Fruit fly (Drosophila melanogaster): ENCODE data around the gene Ttc1.

Ttc1 gene

DNA sequence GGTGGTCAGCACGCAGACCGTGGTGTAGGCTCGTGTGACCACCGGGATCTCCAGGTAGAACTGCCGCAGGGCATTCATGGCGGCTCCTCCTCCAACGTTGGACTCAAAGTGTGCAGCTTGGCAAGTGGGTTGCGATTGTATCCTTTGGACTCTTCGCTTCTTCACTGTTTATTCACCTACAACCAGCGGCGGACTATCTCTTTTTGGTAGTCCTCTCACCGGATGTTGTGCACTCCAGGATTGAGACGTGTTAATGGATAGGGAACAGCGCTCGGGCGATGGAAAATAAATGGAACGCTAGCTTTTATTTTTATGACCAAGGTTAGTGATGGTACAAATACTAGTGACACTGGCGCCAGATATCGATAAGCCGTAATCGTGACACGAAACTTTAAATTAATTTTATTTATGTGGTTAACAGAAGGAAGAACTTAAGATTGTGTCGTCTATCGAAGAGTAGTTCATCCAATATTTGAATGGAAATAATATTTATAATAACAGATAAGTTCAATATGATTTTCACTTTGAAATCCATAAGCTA, 41.1 kb upstream of the Ttc1 start, which contains the start of gene Der-2 (continued):
- TF ChIP-seq tgo (GFP tag; IDR thresholded peaks at IDR 0.05) (no peak), CG3995 (GFP tag; optimal IDR thresholded peaks at IDR 0.05) (peak; percentile 30), CG3163 (GFP tag; optimal IDR thresholded peaks at IDR 0.05) (no peak), chn (GFP tag; optimal IDR thresholded peaks at IDR 0.05) (no peak), sug (tag; optimal IDR thresholded peaks at IDR 0.05) (no peak), CG14014 (GFP tag; IDR thresholded peaks at IDR 0.05) (no peak), CG16813 (GFP tag; IDR thresholded peaks at IDR 0.05; ENCODE audit: partially characterized antibody) (peak; percentile 78), CG8765 (GFP tag; IDR thresholded peaks at IDR 0.05) (no peak), Asciz (GFP tag; optimal IDR thresholded peaks at IDR 0.05) (no peak), Hsf (GFP tag; optimal IDR thresholded peaks at IDR 0.05) (no peak), CG34376 (GFP tag; optimal IDR thresholded peaks at IDR 0.05) (no peak), CG18764 (GFP tag; optimal IDR thresholded peaks at IDR 0.05) (no peak), fd96Cb (tag; optimal IDR thresholded peaks at IDR 0.05) (no peak), CG9932 (GFP tag; IDR thresholded peaks at IDR 0.05) (0 out of 2 replicates have a peak, but pooled peaks have one; percentile 3), CG4328 (GFP tag; optimal IDR thresholded peaks at IDR 0.05) (no peak), CG32767 (GFP tag; IDR thresholded peaks at IDR 0.05) (no peak), CG14860 (GFP tag; IDR thresholded peaks at IDR 0.05; ENCODE audit: partially characterized antibody) (peak; percentile 74), Dll (GFP tag; IDR thresholded peaks at IDR 0.05; ENCODE audit: partially characterized antibody) (peak; percentile 94), gem (tag; optimal IDR thresholded peaks at IDR 0.05) (no peak), CG2120 (GFP tag; optimal IDR thresholded peaks at IDR 0.05) (no peak), CG5953 (GFP tag; IDR thresholded peaks at IDR 0.05) (no peak), CG9215 (GFP tag; IDR thresholded peaks at IDR 0.05) (no peak), CG17385 (GFP tag; optimal IDR thresholded peaks at IDR 0.05) (no peak), vnd (GFP tag; IDR thresholded peaks at IDR 0.05; ENCODE audit: partially characterized antibody) (peak; percentile 78), scrt (GFP tag; optimal IDR thresholded peaks at IDR 0.05) (no peak), CG2116 (GFP tag; optimal IDR thresholded peaks at IDR 0.05) (peak; percentile 8), Bdp1 (GFP tag; optimal IDR thresholded peaks at IDR 0.05) (no peak), E2f2 (GFP tag; IDR thresholded peaks at IDR 0.05) (peak; percentile 85), p53 (GFP tag; optimal IDR thresholded peaks at IDR 0.05) (no peak), corto (GFP tag; optimal IDR thresholded peaks at IDR 0.05) (no peak), Deaf1 (tag; optimal IDR thresholded peaks at IDR 0.05) (no peak), CG10462 (GFP tag; optimal IDR thresholded peaks at IDR 0.05) (no peak), oc (tag; optimal IDR thresholded peaks at IDR 0.05) (no peak), Myb (GFP tag; optimal IDR thresholded peaks at IDR 0.05) (no peak), nerfin-2 (GFP tag; IDR thresholded peaks at IDR 0.05; ENCODE audit: partially characterized antibody) (peak; percentile 64), CG42726 (GFP tag; IDR thresholded peaks at IDR 0.05; ENCODE audit: partially characterized antibody) (peak; percentile 86), CTCF (GFP tag; optimal IDR thresholded peaks at IDR 0.05) (peak; percentile 20), CG10654 (GFP tag; optimal IDR thresholded peaks at IDR 0.05) (no peak), CG14965 (GFP tag; optimal IDR thresholded peaks at IDR 0.05; ENCODE audit: borderline replicate concordance) (no peak), bowl (GFP tag; IDR thresholded peaks at IDR 0.05) (no peak), Bteb2 (GFP tag; optimal IDR thresholded peaks at IDR 0.05) (no peak), Ravus (GFP tag; IDR thresholded peaks at IDR 0.05) (no peak), CG9797 (GFP tag; optimal IDR thresholded peaks at IDR 0.05) (no peak), pzg (GFP tag; optimal IDR thresholded peaks at IDR 0.05) (peak; percentile 42), Optix (GFP tag; IDR thresholded peaks at IDR 0.05) (no peak), CG12942 (GFP tag; optimal IDR thresholded peaks at IDR 0.05) (no peak), Nf-YA (GFP tag; IDR thresholded peaks at IDR 0.05) (no peak), nerfin-1 (tag; optimal IDR thresholded peaks at IDR 0.05) (no peak), Side (GFP tag; optimal IDR thresholded peaks at IDR 0.05) (no peak), MESR4 (GFP tag; optimal IDR thresholded peaks at IDR 0.05) (peak; percentile 61), cwo (GFP tag; optimal IDR thresholded peaks at IDR 0.05) (no peak)

Data from whole organism, embryonic.